Fruit fly (Drosophila melanogaster) whole organism, embryonic: ENCODE measurements around the gene CNPYb.

ENCODE experiments used
- Blimp-1 ChIP-seq: fragments of 200-800 bp; sonication (Bioruptor generic); optimal IDR thresholded peaks from 3 replicates; lab custom pipeline; 2018; ENCODE audit warnings: missing biosample characterization, missing genetic modification characterization, mild to moderate bottlenecking, moderate library complexity, missing genetic modification reagents
- CG10147 ChIP-seq: fragments of 200-800 bp; sonication (Bioruptor generic); optimal IDR thresholded peaks from 2 replicates; lab custom pipeline; 2019; ENCODE audit warnings: missing biosample characterization, mild to moderate bottlenecking, missing genetic modification characterization, moderate library complexity
- CG10979 ChIP-seq: fragments of 200-800 bp; sonication (Bioruptor generic); optimal IDR thresholded peaks from 2 replicates; lab custom pipeline; 2018; ENCODE audit warnings: missing biosample characterization, mild to moderate bottlenecking, missing genetic modification characterization, moderate library complexity
- CG12155 ChIP-seq: fragments of 200-800 bp; sonication (Bioruptor generic); optimal IDR thresholded peaks from 3 replicates; lab custom pipeline; 2016; ENCODE audit warnings: missing biosample characterization, missing genetic modification characterization
- CG12219 ChIP-seq: fragments of 200-800 bp; sonication (Bioruptor generic); optimal IDR thresholded peaks from 3 replicates; lab custom pipeline; 2018; ENCODE audit warnings: missing biosample characterization, mild to moderate bottlenecking, missing genetic modification characterization
- CG14710 ChIP-seq: fragments of 200-800 bp; sonication (Bioruptor generic); optimal IDR thresholded peaks from 3 replicates; lab custom pipeline; 2019; ENCODE audit warnings: missing biosample characterization, mild to moderate bottlenecking, missing genetic modification characterization, moderate library complexity
- CG15269 ChIP-seq: fragments of 200-800 bp; sonication (Bioruptor generic); optimal IDR thresholded peaks from 2 replicates; lab custom pipeline; 2018; ENCODE audit warnings: missing biosample characterization, mild to moderate bottlenecking, missing genetic modification characterization, moderate library complexity
- CG1529 ChIP-seq: fragments of 200-800 bp; sonication (Bioruptor generic); optimal IDR thresholded peaks from 3 replicates; lab custom pipeline; 2018; ENCODE audit warnings: missing biosample characterization, missing genetic modification characterization
- CG18764 ChIP-seq: fragments of 200-800 bp; sonication (Bioruptor generic); optimal IDR thresholded peaks from 3 replicates; lab custom pipeline; 2016; ENCODE audit warnings: missing biosample characterization, missing genetic modification characterization
- CG2116 ChIP-seq: fragments of 200-800 bp; sonication (Bioruptor generic); optimal IDR thresholded peaks from 3 replicates; lab custom pipeline; 2018; ENCODE audit warnings: missing biosample characterization, mild to moderate bottlenecking, missing genetic modification characterization
- CG2678 ChIP-seq: fragments of 200-800 bp; sonication (Bioruptor generic); optimal IDR thresholded peaks from 3 replicates; lab custom pipeline; 2019; ENCODE audit warnings: missing biosample characterization, mild to moderate bottlenecking, missing genetic modification characterization, moderate library complexity
- CG3163 ChIP-seq: fragments of 200-800 bp; sonication (Bioruptor generic); optimal IDR thresholded peaks from 3 replicates; lab custom pipeline; 2016; ENCODE audit warnings: missing biosample characterization, missing genetic modification characterization
- CG33557 ChIP-seq: fragments of 200-800 bp; sonication (Bioruptor generic); optimal IDR thresholded peaks from 2 replicates; lab custom pipeline; 2019; ENCODE audit warnings: missing biosample characterization, mild to moderate bottlenecking, missing genetic modification characterization, moderate library complexity
- CG6689 ChIP-seq: fragments of 200-800 bp; sonication (Bioruptor generic); IDR thresholded peaks from 2 replicates; pipeline ENCODE4 v1.3.6; 2022; ENCODE audit warnings: missing biosample characterization, missing genetic modification characterization
- CG8359 ChIP-seq: fragments of 200-800 bp; sonication (Bioruptor generic); optimal IDR thresholded peaks from 2 replicates; lab custom pipeline; 2017; ENCODE audit warnings: missing biosample characterization, mild to moderate bottlenecking, missing genetic modification characterization, borderline replicate concordance
- CG8924 ChIP-seq: fragments of 200-800 bp; optimal IDR thresholded peaks from 3 replicates; lab custom pipeline; 2019; ENCODE audit warnings: missing biosample characterization, mild to moderate bottlenecking, missing genetic modification characterization, moderate library complexity
- CG9727 ChIP-seq: fragments of 200-800 bp; sonication (Bioruptor generic); optimal IDR thresholded peaks from 3 replicates; lab custom pipeline; 2017; ENCODE audit warnings: missing biosample characterization, mild to moderate bottlenecking, missing genetic modification characterization
- Chrac-16 ChIP-seq: fragments of 200-800 bp; sonication (Bioruptor generic); optimal IDR thresholded peaks from 3 replicates; lab custom pipeline; 2016; ENCODE audit warnings: missing biosample characterization, missing genetic modification characterization
- CoRest ChIP-seq: fragments of 200-800 bp; sonication (Bioruptor generic); optimal IDR thresholded peaks from 3 replicates; lab custom pipeline; 2018; ENCODE audit warnings: missing biosample characterization, mild to moderate bottlenecking, missing genetic modification characterization, moderate library complexity
- CrebB ChIP-seq: fragments of 200-800 bp; sonication (Bioruptor generic); optimal IDR thresholded peaks from 3 replicates; lab custom pipeline; 2018; ENCODE audit warnings: missing biosample characterization, mild to moderate bottlenecking, missing genetic modification characterization
- D19A ChIP-seq: fragments of 200-800 bp; optimal IDR thresholded peaks from 3 replicates; lab custom pipeline; 2019; ENCODE audit warnings: missing biosample characterization, mild to moderate bottlenecking, missing genetic modification characterization, moderate library complexity
- D19B ChIP-seq: fragments of 200-800 bp; sonication (Bioruptor generic); optimal IDR thresholded peaks from 2 replicates; lab custom pipeline; 2017; ENCODE audit warnings: missing biosample characterization, mild to moderate bottlenecking, missing genetic modification characterization
- Dll ChIP-seq: fragments of 200-800 bp; sonication (Bioruptor generic); IDR thresholded peaks from 4 replicates; pipeline ENCODE4 v1.3.6; 2022; ENCODE audit warnings: missing biosample characterization, missing genetic modification characterization; ENCODE audit not compliant: partially characterized antibody
- HLH4C ChIP-seq: fragments of 200-800 bp; sonication (Bioruptor generic); IDR thresholded peaks from 3 replicates; pipeline ENCODE4 v1.3.6; 2022; ENCODE audit warnings: missing biosample characterization, missing genetic modification characterization; ENCODE audit not compliant: partially characterized antibody
- Hmx ChIP-seq: fragments of 200-800 bp; sonication (Bioruptor generic); optimal IDR thresholded peaks from 2 replicates; lab custom pipeline; 2016; ENCODE audit warnings: missing biosample characterization, missing genetic modification characterization
- Lim3 ChIP-seq: fragments of 200-800 bp; sonication (Bioruptor generic); IDR thresholded peaks from 2 replicates; pipeline ENCODE4 v1.3.6; 2022; ENCODE audit warnings: missing biosample characterization, missing genetic modification characterization
- MBD-R2 ChIP-seq: fragments of 200-800 bp; sonication (Bioruptor generic); IDR thresholded peaks from 2 replicates; pipeline ENCODE4 v1.3.6; 2022; ENCODE audit warnings: missing biosample characterization, missing genetic modification characterization
- Nf-YC ChIP-seq: fragments of 200-800 bp; optimal IDR thresholded peaks from 3 replicates; lab custom pipeline; 2019; ENCODE audit warnings: missing biosample characterization, mild to moderate bottlenecking, missing genetic modification characterization, moderate library complexity
- Scr ChIP-seq: fragments of 200-800 bp; sonication (Bioruptor generic); IDR thresholded peaks from 2 replicates; pipeline ENCODE4 v1.3.6; 2022; ENCODE audit warnings: missing biosample characterization, missing genetic modification characterization; ENCODE audit not compliant: partially characterized antibody
- Sox102F ChIP-seq: fragments of 200-800 bp; sonication (Bioruptor generic); optimal IDR thresholded peaks from 2 replicates; lab custom pipeline; 2018; ENCODE audit warnings: missing biosample characterization, mild to moderate bottlenecking, missing genetic modification characterization, moderate library complexity
- Ssrp ChIP-seq: fragments of 200-800 bp; sonication (Bioruptor generic); optimal IDR thresholded peaks from 2 replicates; lab custom pipeline; 2018; ENCODE audit warnings: missing biosample characterization, mild to moderate bottlenecking, missing genetic modification characterization, moderate library complexity
- al ChIP-seq: fragments of 200-800 bp; sonication (Bioruptor generic); IDR thresholded peaks from 2 replicates; pipeline ENCODE4 v1.3.6; 2022; ENCODE audit warnings: missing biosample characterization, missing genetic modification characterization
- aop ChIP-seq: fragments of 200-800 bp; sonication (Bioruptor generic); IDR thresholded peaks from 2 replicates; pipeline ENCODE4 v1.3.6; 2022; ENCODE audit warnings: missing biosample characterization, missing genetic modification characterization
- bowl ChIP-seq: fragments of 200-800 bp; sonication (Bioruptor generic); IDR thresholded peaks from 2 replicates; pipeline ENCODE4 v1.3.6; 2022; ENCODE audit warnings: missing biosample characterization, missing genetic modification characterization
- cg ChIP-seq: fragments of 200-800 bp; sonication (Bioruptor generic); optimal IDR thresholded peaks from 3 replicates; lab custom pipeline; 2019; ENCODE audit warnings: missing biosample characterization, mild to moderate bottlenecking, missing genetic modification characterization, moderate library complexity
- crol ChIP-seq: fragments of 200-800 bp; sonication (Bioruptor generic); IDR thresholded peaks from 2 replicates; pipeline ENCODE4 v1.3.6; 2022; ENCODE audit warnings: missing biosample characterization, missing genetic modification characterization
- dmrt11E ChIP-seq: fragments of 200-800 bp; sonication (Bioruptor generic); optimal IDR thresholded peaks from 3 replicates; lab custom pipeline; 2018; ENCODE audit warnings: missing biosample characterization, mild to moderate bottlenecking, missing genetic modification characterization, moderate library complexity
- ems ChIP-seq: fragments of 200-800 bp; sonication (Bioruptor generic); optimal IDR thresholded peaks from 3 replicates; lab custom pipeline; 2016; ENCODE audit warnings: missing biosample characterization, missing genetic modification characterization
- esg ChIP-seq: fragments of 200-800 bp; sonication (Bioruptor generic); conservative IDR thresholded peaks from 2 replicates; pipeline ENCODE4 v1.3.6; 2022; ENCODE audit warnings: missing biosample characterization, missing genetic modification characterization
- ind ChIP-seq: fragments of 200-800 bp; sonication (Bioruptor generic); optimal IDR thresholded peaks from 3 replicates; lab custom pipeline; 2016; ENCODE audit warnings: missing biosample characterization, missing genetic modification characterization
- jing ChIP-seq: fragments of 200-800 bp; sonication (Bioruptor generic); optimal IDR thresholded peaks from 2 replicates; lab custom pipeline; 2018; ENCODE audit warnings: missing biosample characterization, mild to moderate bottlenecking, missing genetic modification characterization
- lilli ChIP-seq: fragments of 200-800 bp; sonication (Bioruptor generic); optimal IDR thresholded peaks from 3 replicates; lab custom pipeline; 2016; ENCODE audit warnings: missing biosample characterization, missing genetic modification characterization
- run ChIP-seq: fragments of 200-800 bp; sonication (Bioruptor generic); optimal IDR thresholded peaks from 3 replicates; lab custom pipeline; 2018; ENCODE audit warnings: missing biosample characterization, mild to moderate bottlenecking, missing genetic modification characterization
- sc ChIP-seq, 3 experiments: fragments of >200 bp in 2 of 3; fragments of 200-800 bp in 1 of 3; sonication (Bioruptor generic) in 1 of 3; optimal IDR thresholded peaks; 2 replicates in 2 of 3; 3 replicates in 1 of 3; lab custom pipeline; 2017; ENCODE audit warnings: mild to moderate bottlenecking in 1 of 3, missing biosample characterization in 1 of 3, missing genetic modification characterization in 1 of 3, missing genetic modification reagents in 1 of 3
- slp2 ChIP-seq: fragments of 200-800 bp; sonication (Bioruptor generic); optimal IDR thresholded peaks from 2 replicates; lab custom pipeline; 2016; ENCODE audit warnings: missing biosample characterization, missing genetic modification characterization
- sr ChIP-seq: fragments of 200-800 bp; sonication (Bioruptor generic); IDR thresholded peaks from 3 replicates; pipeline ENCODE4 v1.3.6; 2022; ENCODE audit warnings: missing biosample characterization, missing genetic modification characterization
- tio ChIP-seq: fragments of 200-800 bp; sonication (Bioruptor generic); optimal IDR thresholded peaks from 2 replicates; lab custom pipeline; 2017; ENCODE audit warnings: missing biosample characterization, missing genetic modification characterization, inconsistent platforms
- usp ChIP-seq: fragments of >200 bp; optimal IDR thresholded peaks from 2 replicates; lab custom pipeline; 2017; ENCODE audit warnings: missing biosample characterization, missing genetic modification characterization
- vfl ChIP-seq: fragments of 200-800 bp; sonication (Bioruptor generic); optimal IDR thresholded peaks from 2 replicates; lab custom pipeline; 2016; ENCODE audit warnings: missing biosample characterization, missing genetic modification characterization
- zf30C ChIP-seq: fragments of 200-800 bp; sonication (Bioruptor generic); optimal IDR thresholded peaks from 3 replicates; lab custom pipeline; 2018; ENCODE audit warnings: missing biosample characterization, mild to moderate bottlenecking, missing genetic modification characterization

The CNPYb gene

dm6 chr3L:19056857-19057324 is 39.1 kb downstream of the CNPYb start (continued):
- TF ChIP-seq Chrac-16 = no peak
- no peak for TF ChIP-seq esg (GFP tag; lab: Robert Waterston, UW)
- no peak for TF ChIP-seq al (GFP tag; lab: Robert Waterston, UW)
- no peak for TF ChIP-seq usp (GFP tag; lab: Kevin White, UChicago)
- TF ChIP-seq Hmx (GFP tag; lab: Kevin White, UChicago) = no peak
- TF ChIP-seq CG2678 (tag; lab: Kevin White, UChicago) = peak; percentile 45
- peak; percentile 46 for TF ChIP-seq CG10979
- no peak for TF ChIP-seq CG8359 (GFP tag; lab: Kevin White, UChicago)
- peak; percentile 32 for TF ChIP-seq CG8924
- TF ChIP-seq CG33557 (GFP tag; lab: Kevin White, UChicago) = peak; percentile 22
- 0 out of 2 replicates have a peak, but pooled peaks have one; percentile 33 for TF ChIP-seq CG6689
- TF ChIP-seq CrebB (tag; lab: Kevin White, UChicago) = no peak
- no peak for TF ChIP-seq vfl (GFP tag; lab: Kevin White, UChicago)
- TF ChIP-seq CG1529 (GFP tag; lab: Kevin White, UChicago) = peak; percentile 43
- no peak for TF ChIP-seq CG10147 (GFP tag; lab: Kevin White, UChicago)
- TF ChIP-seq D19A (tag; lab: Kevin White, UChicago) = peak; percentile 63
- TF ChIP-seq CG15269 = peak; percentile 26
- TF ChIP-seq sr (GFP tag; lab: Robert Waterston, UW) = peak; percentile 71; the same call in 1 of the 3 replicates
- TF ChIP-seq Lim3 (GFP tag; lab: Robert Waterston, UW) = no peak
- TF ChIP-seq CG3163 (GFP tag; lab: Kevin White, UChicago) = no peak
- no peak for TF ChIP-seq D19B (GFP tag; lab: Kevin White, UChicago)
- TF ChIP-seq ind (GFP tag; lab: Kevin White, UChicago) = no peak
- TF ChIP-seq aop (GFP tag; lab: Robert Waterston, UW) = no peak
- no peak for TF ChIP-seq cg
- no peak for TF ChIP-seq run (tag; lab: Kevin White, UChicago)
- peak; percentile 58 for TF ChIP-seq Sox102F (GFP tag; lab: Kevin White, UChicago)
- TF ChIP-seq Ssrp (tag; lab: Kevin White, UChicago) = peak; percentile 25
- no peak for TF ChIP-seq tio
- TF ChIP-seq Nf-YC = no peak
- TF ChIP-seq dmrt11E (tag; lab: Kevin White, UChicago) = peak; percentile 70
- TF ChIP-seq CoRest (tag; lab: Kevin White, UChicago) = peak; percentile 24
- no peak for TF ChIP-seq CG12155 (GFP tag; lab: Kevin White, UChicago)
- TF ChIP-seq ems (GFP tag; lab: Kevin White, UChicago) = no peak
- TF ChIP-seq Blimp-1 (GFP tag; lab: Kevin White, UChicago) = peak; percentile 52
- TF ChIP-seq CG2116 (GFP tag; lab: Kevin White, UChicago) = no peak
- peak; percentile 17 for TF ChIP-seq CG14710 (tag; lab: Kevin White, UChicago)
- TF ChIP-seq CG12219 (GFP tag; lab: Kevin White, UChicago) = no peak
- TF ChIP-seq sc (optimal IDR thresholded peaks at IDR 0.05; lab: Kevin White, UChicago) = no peak
- peak; percentile 1 for TF ChIP-seq sc (GFP tag; optimal IDR thresholded peaks at IDR 0.05; lab: Kevin White, UChicago)
- TF ChIP-seq slp2 (GFP tag; lab: Kevin White, UChicago) = no peak
- no peak for TF ChIP-seq Scr (GFP tag; lab: Robert Waterston, UW)
- TF ChIP-seq CG9727 (GFP tag; lab: Kevin White, UChicago) = peak; percentile 30
- TF ChIP-seq jing (GFP tag; lab: Kevin White, UChicago) = no peak
- peak; percentile 95 for TF ChIP-seq crol (GFP tag; lab: Robert Waterston, UW)
- no peak for TF ChIP-seq CG18764 (GFP tag; lab: Kevin White, UChicago)
- no peak for TF ChIP-seq bowl (GFP tag; lab: Robert Waterston, UW)
- no peak for TF ChIP-seq lilli (GFP tag; lab: Kevin White, UChicago)
- TF ChIP-seq zf30C (GFP tag; lab: Kevin White, UChicago) = peak; percentile 38
- no peak for TF ChIP-seq HLH4C (GFP tag; lab: Robert Waterston, UW)
- TF ChIP-seq Dll (GFP tag; lab: Robert Waterston, UW) = no peak
- TF ChIP-seq MBD-R2 (GFP tag; lab: Robert Waterston, UW) = no peak
